Fruit fly (Drosophila melanogaster): ENCODE data around the gene Mipp1.

DNA sequence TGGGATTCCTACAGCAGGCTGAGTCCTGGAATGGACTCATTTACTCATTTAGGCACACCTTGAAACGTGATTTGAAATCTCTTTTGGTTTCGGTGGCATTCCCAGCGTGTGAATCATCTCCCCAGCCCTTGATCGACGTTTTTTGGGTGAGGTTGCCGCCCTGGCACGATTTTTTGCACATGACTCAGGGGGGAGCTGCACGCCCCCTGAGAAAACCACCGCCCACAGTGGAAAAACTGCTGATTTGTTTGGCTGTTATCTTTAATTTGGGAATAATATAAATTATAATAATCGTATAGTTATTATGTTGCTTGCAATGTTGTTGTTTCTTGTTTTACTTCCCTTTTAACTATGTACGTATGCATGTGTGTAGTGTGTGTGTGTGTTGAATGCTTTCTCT is 39.8 kb upstream of the Mipp1 start:
- TF ChIP-seq CG34367 (tag; optimal IDR thresholded peaks at IDR 0.05) (no peak), CG13204 (GFP tag; optimal IDR thresholded peaks at IDR 0.05) (no peak), CG10348 (GFP tag; IDR thresholded peaks at IDR 0.05) (no peak), CG8301 (tag; optimal IDR thresholded peaks at IDR 0.05) (no peak)

All from whole organism, pupa.